Fruit fly (Drosophila melanogaster): ENCODE measurements around the gene CG7276.
A peak's percentile ranks its signal among the peaks of the same experiment; 100 is the strongest.

CG7276 gene

DNA sequence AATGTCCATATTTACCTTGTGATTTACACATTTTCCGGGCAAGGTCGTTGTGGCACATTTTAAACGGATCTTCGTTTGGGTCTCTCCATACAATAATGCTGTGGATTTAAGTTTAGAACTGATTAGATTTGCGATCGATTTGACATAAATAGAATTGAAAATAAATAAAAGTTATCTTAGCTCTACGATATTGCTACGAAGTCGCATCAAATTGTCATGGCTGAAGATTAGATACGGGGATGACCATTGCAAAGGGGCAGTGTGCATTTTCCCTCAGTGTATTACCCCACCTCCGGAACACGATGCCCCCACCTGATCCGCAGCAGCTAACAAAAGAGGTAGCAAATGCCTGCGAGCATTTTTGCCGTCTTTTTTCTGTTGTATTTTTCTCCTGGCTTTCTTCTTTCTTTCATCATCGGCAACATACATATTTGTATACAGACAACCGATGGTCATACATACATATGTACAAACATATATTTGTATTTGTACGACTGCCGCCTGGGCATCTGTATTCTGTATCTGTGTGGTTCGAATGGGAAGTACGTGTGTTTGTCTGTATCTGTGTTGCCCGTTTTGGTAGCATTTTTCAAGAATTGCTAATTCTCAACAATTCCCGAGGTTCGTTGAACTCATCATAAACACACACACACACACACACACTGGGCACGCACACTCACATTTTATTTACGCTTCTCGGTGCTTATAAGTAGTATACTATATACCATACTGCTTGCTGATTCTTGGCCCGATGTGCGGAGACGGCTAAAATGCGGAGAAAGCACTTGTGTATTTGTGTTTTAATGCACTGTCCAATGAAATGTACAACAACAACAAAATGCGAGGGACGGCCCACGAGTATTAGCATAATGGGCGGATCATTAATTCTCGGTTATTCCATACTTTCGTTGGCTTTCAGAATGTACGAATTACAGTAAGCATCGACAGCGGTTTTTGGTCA is 46.7 kb downstream of the CG7276 start (continued):
- TF ChIP-seq fkh (GFP tag; optimal IDR thresholded peaks at IDR 0.05) (peak; percentile 33), Hr4 (GFP tag; optimal IDR thresholded peaks at IDR 0.05) (peak; percentile 61), CG1621 (tag; optimal IDR thresholded peaks at IDR 0.05) (no peak), CG6808 (GFP tag; optimal IDR thresholded peaks at IDR 0.05) (no peak), CG10631 (GFP tag; optimal IDR thresholded peaks at IDR 0.05) (peak; percentile 44), fd59A (GFP tag; optimal IDR thresholded peaks at IDR 0.05) (no peak), dac (GFP tag; optimal IDR thresholded peaks at IDR 0.05) (no peak), CG16779 (tag; optimal IDR thresholded peaks at IDR 0.05) (no peak), CG3919 (GFP tag; optimal IDR thresholded peaks at IDR 0.05) (peak; percentile 6), CG7368 (GFP tag; optimal IDR thresholded peaks at IDR 0.05) (no peak), CG6163 (GFP tag; IDR thresholded peaks at IDR 0.05) (no peak), dsx (GFP tag; optimal IDR thresholded peaks at IDR 0.05; ENCODE audit: poor library complexity, severe bottlenecking) (no peak), CG6276 (GFP tag; optimal IDR thresholded peaks at IDR 0.05) (no peak), CG8119 (GFP tag; IDR thresholded peaks at IDR 0.05) (no peak), OdsH (GFP tag; optimal IDR thresholded peaks at IDR 0.05) (peak; percentile 33), Eip93F (GFP tag; optimal IDR thresholded peaks at IDR 0.05) (no peak), lz (GFP tag; optimal IDR thresholded peaks at IDR 0.05) (peak; percentile 53), topi (GFP tag; optimal IDR thresholded peaks at IDR 0.05) (peak; percentile 57), svp (GFP tag) (peak; percentile 78), Eip78C (GFP tag) (peak; percentile 59), Smox (GFP tag; optimal IDR thresholded peaks at IDR 0.05) (peak; percentile 46)

- TF ChIP-seq vri (GFP tag; optimal IDR thresholded peaks at IDR 0.05): peak; percentile 94
- no peak for TF ChIP-seq topi (GFP tag; optimal IDR thresholded peaks at IDR 0.05)
- no peak for TF ChIP-seq CG8632 (GFP tag; optimal IDR thresholded peaks at IDR 0.05)
- TF ChIP-seq Sox14 (GFP tag; optimal IDR thresholded peaks at IDR 0.05): no peak
Measured at dm6 chr3L:15547187-15547790, 49.3 kb downstream of the CG7276 start.
